Worm (Caenorhabditis elegans) whole organism, late embryonic: ENCODE measurements around the gene tmed-13.

ENCODE experiments used
- T23F11.4 ChIP-seq: fragments of 200-800 bp; sonication (Bioruptor generic); optimal IDR thresholded peaks from 2 replicates; lab custom pipeline; 2018; ENCODE audit warnings: mild to moderate bottlenecking, missing genetic modification characterization, missing compliant biosample characterization
- ceh-14 ChIP-seq: sonication (generic microtip); optimal IDR thresholded peaks from 2 replicates; lab custom pipeline; 2016; ENCODE audit warnings: missing genotype, missing genetic modification characterization, missing compliant biosample characterization
- ceh-6 ChIP-seq: fragments of 200-800 bp; sonication (Bioruptor generic); optimal IDR thresholded peaks from 2 replicates; lab custom pipeline; 2018; ENCODE audit warnings: mild to moderate bottlenecking, missing genetic modification characterization, missing compliant biosample characterization
- che-1 ChIP-seq: sonication (generic microtip); optimal IDR thresholded peaks from 2 replicates; lab custom pipeline; 2016; ENCODE audit warnings: mild to moderate bottlenecking, missing genetic modification characterization, missing compliant biosample characterization
- mec-3 ChIP-seq: sonication (generic microtip); optimal IDR thresholded peaks from 2 replicates; lab custom pipeline; 2016; ENCODE audit warnings: borderline replicate concordance, missing genetic modification characterization, missing compliant biosample characterization
- odd-2 ChIP-seq: sonication (generic microtip); optimal IDR thresholded peaks from 2 replicates; lab custom pipeline; 2017; ENCODE audit warnings: antibody characterized with exemption, mild to moderate bottlenecking, missing genetic modification characterization, missing compliant biosample characterization
- pag-3 ChIP-seq: sonication (generic microtip); optimal IDR thresholded peaks from 2 replicates; lab custom pipeline; 2016; ENCODE audit warnings: missing compliant biosample characterization, missing genetic modification characterization, borderline replicate concordance
- pha-4 ChIP-seq: fragments of 150-350 bp; optimal IDR thresholded peaks from 2 replicates; lab custom pipeline; 2018; ENCODE audit warnings: missing biosample characterization, missing genetic modification reagents, missing genetic modification characterization
- sox-4 ChIP-seq: sonication (generic microtip); optimal IDR thresholded peaks from 2 replicates; lab custom pipeline; 2017; ENCODE audit warnings: mild to moderate bottlenecking, missing genetic modification characterization, inconsistent platforms, missing compliant biosample characterization
- unc-3 ChIP-seq, 2 experiments: fragments of 200-800 bp in 1 of 2; sonication (Bioruptor generic) in 1 of 2; sonication (generic microtip) in 1 of 2; conservative IDR thresholded peaks in 1 of 2; optimal IDR thresholded peaks in 1 of 2; 2 replicates each; pipeline versions ENCODE4 v1.3.6 to Lab custom; 2016 to 2022; ENCODE audit warnings: missing compliant biosample characterization in 2 of 2, missing genetic modification characterization in 2 of 2, missing genetic modification reagents in 1 of 2
- unc-42 ChIP-seq: sonication (generic microtip); optimal IDR thresholded peaks from 2 replicates; lab custom pipeline; 2016; ENCODE audit warnings: missing genotype, missing genetic modification characterization, missing compliant biosample characterization

- TF ChIP-seq pha-4 (tag; lab: Kevin White, UChicago) = no peak
- TF ChIP-seq odd-2 (tag; lab: Kevin White, UChicago) = no peak
- no peak for TF ChIP-seq sox-4
- no peak for TF ChIP-seq pag-3 (tag; lab: Kevin White, UChicago)
- TF ChIP-seq T23F11.4 (GFP tag; lab: Kevin White, UChicago) = no peak
- no peak for TF ChIP-seq ceh-6 (GFP tag; lab: Kevin White, UChicago)
- TF ChIP-seq che-1 (tag; lab: Kevin White, UChicago) = no peak
- TF ChIP-seq unc-3 (GFP tag; conservative IDR thresholded peaks at IDR 0.05; lab: Robert Waterston, UW) = no peak
- no peak for TF ChIP-seq unc-3 (tag; optimal IDR thresholded peaks at IDR 0.05; lab: Kevin White, UChicago)
- TF ChIP-seq ceh-14 = no peak
- no peak for TF ChIP-seq mec-3
- no peak for TF ChIP-seq unc-42
These were observed 7.2 kb downstream of the tmed-13 start, which contains the start of gene acr-25 for ce11 chrIV:6464005-6464404.
